Worm (Caenorhabditis elegans) whole organism, midembryonic: ENCODE data around the gene Y46G5A.38.

Experiments
- T22C8.4 ChIP-seq: fragments of 200-800 bp; sonication (Bioruptor generic); IDR thresholded peaks from 2 replicates; pipeline ENCODE4 v1.3.6; 2022; ENCODE audit warnings: missing genetic modification characterization, missing compliant biosample characterization
- cog-1 ChIP-seq: sonication (generic microtip); optimal IDR thresholded peaks from 2 replicates; lab custom pipeline; 2016; ENCODE audit warnings: missing genetic modification characterization, missing compliant biosample characterization
- flt-1 ChIP-seq: fragments of 200-800 bp; sonication (Bioruptor generic); IDR thresholded peaks from 2 replicates; pipeline ENCODE4 v1.3.6; 2022; ENCODE audit warnings: missing genetic modification characterization, missing compliant biosample characterization
- klf-2 ChIP-seq: fragments of 200-800 bp; sonication (Bioruptor generic); conservative IDR thresholded peaks from 2 replicates; pipeline ENCODE4 v1.3.6; 2022; ENCODE audit warnings: missing genetic modification reagents, missing genetic modification characterization, missing compliant biosample characterization
- med-1 ChIP-seq: sonication (generic microtip); optimal IDR thresholded peaks from 2 replicates; lab custom pipeline; 2017; ENCODE audit warnings: missing genetic modification characterization, mild to moderate bottlenecking, missing compliant biosample characterization, antibody characterized with exemption, missing genetic modification reagents; ENCODE audit not compliant: insufficient read depth
- ref-1 ChIP-seq: fragments of 200-800 bp; sonication (Bioruptor generic); conservative IDR thresholded peaks from 2 replicates; pipeline ENCODE4 v1.3.6; 2022; ENCODE audit warnings: missing genetic modification reagents, missing genetic modification characterization, missing compliant biosample characterization
- tab-1 ChIP-seq: fragments of 200-800 bp; sonication (Bioruptor generic); IDR thresholded peaks from 2 replicates; pipeline ENCODE4 v1.3.6; 2022; ENCODE audit warnings: missing genetic modification characterization, missing compliant biosample characterization
- ztf-23 ChIP-seq: fragments of 200-800 bp; sonication (Bioruptor generic); IDR thresholded peaks from 2 replicates; pipeline ENCODE4 v1.3.6; 2022; ENCODE audit warnings: missing genetic modification reagents, missing genetic modification characterization, missing compliant biosample characterization
- ztf-29 ChIP-seq: fragments of 200-800 bp; sonication (Bioruptor generic); IDR thresholded peaks from 2 replicates; pipeline ENCODE4 v1.3.6; 2022; ENCODE audit warnings: missing genetic modification reagents, missing genetic modification characterization, missing compliant biosample characterization

DNA sequence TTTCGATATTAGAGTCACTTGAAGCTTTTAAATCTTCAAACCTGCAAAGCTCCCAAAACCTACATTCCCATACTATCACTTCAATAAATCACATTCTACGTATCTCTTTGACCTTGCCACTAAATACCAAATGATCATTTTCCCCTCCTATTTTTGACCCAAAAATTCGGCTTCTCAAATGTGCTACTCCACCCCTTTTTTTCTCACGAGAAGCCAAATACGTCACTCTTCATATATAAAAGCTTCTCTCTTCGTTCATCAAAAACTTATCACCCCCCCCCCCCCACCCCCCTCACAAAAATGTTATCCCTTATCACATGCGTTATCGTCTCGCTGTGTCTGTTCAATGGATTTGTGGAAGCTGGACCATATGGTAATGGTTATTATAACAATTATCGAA is at the start of gene Y46G5A.38:
- TF ChIP-seq flt-1 (GFP tag; lab: Robert Waterston, UW) (no peak), ref-1 (no peak), klf-2 (GFP tag; lab: Robert Waterston, UW) (no peak), ztf-23 (GFP tag; lab: Robert Waterston, UW) (no peak), cog-1 (no peak), ztf-29 (GFP tag; lab: Robert Waterston, UW) (no peak), T22C8.4 (GFP tag; lab: Robert Waterston, UW) (no peak), med-1 (GFP tag; lab: Kevin White, UChicago) (no peak), tab-1 (GFP tag; lab: Robert Waterston, UW) (no peak)
